Fruit fly (Drosophila melanogaster) whole organism, pupa: ENCODE measurements around the gene Osi18.

Experiments used
- CG10348 ChIP-seq: fragments of 200-800 bp; sonication (Bioruptor generic); IDR thresholded peaks from 2 replicates; pipeline ENCODE4 v1.3.6; 2022; ENCODE audit warnings: missing biosample characterization, missing genetic modification characterization
- CG12605 ChIP-seq: fragments of 200-800 bp; sonication (Bioruptor generic); IDR thresholded peaks from 2 replicates; pipeline ENCODE4 v1.3.6; 2022; ENCODE audit warnings: missing biosample characterization, missing genetic modification characterization
- CG17806 ChIP-seq: fragments of 200-800 bp; sonication (Bioruptor generic); optimal IDR thresholded peaks from 2 replicates; lab custom pipeline; 2018; ENCODE audit warnings: missing biosample characterization, mild to moderate bottlenecking, missing genetic modification characterization, moderate library complexity
- CG8159 ChIP-seq: fragments of 200-800 bp; sonication (Bioruptor generic); optimal IDR thresholded peaks from 3 replicates; lab custom pipeline; 2018; ENCODE audit warnings: missing biosample characterization, mild to moderate bottlenecking, missing genetic modification characterization, moderate library complexity
- D1 ChIP-seq: fragments of 200-800 bp; sonication (Bioruptor generic); optimal IDR thresholded peaks from 2 replicates; lab custom pipeline; 2018; ENCODE audit warnings: missing biosample characterization, mild to moderate bottlenecking, missing genetic modification characterization, moderate library complexity
- EcR ChIP-seq: fragments of 200-800 bp; sonication (Bioruptor generic); optimal IDR thresholded peaks from 3 replicates; lab custom pipeline; 2019; ENCODE audit warnings: missing biosample characterization, missing genetic modification characterization, mild to moderate bottlenecking, moderate library complexity, missing genetic modification reagents
- Pif1A ChIP-seq: fragments of 200-800 bp; sonication (Bioruptor generic); optimal IDR thresholded peaks from 3 replicates; lab custom pipeline; 2016; ENCODE audit warnings: missing biosample characterization, missing genetic modification characterization
- fd96Ca ChIP-seq: fragments of 200-800 bp; sonication (Bioruptor generic); IDR thresholded peaks from 3 replicates; pipeline ENCODE4 v1.3.6; 2022; ENCODE audit warnings: missing biosample characterization, missing genetic modification characterization

DNA sequence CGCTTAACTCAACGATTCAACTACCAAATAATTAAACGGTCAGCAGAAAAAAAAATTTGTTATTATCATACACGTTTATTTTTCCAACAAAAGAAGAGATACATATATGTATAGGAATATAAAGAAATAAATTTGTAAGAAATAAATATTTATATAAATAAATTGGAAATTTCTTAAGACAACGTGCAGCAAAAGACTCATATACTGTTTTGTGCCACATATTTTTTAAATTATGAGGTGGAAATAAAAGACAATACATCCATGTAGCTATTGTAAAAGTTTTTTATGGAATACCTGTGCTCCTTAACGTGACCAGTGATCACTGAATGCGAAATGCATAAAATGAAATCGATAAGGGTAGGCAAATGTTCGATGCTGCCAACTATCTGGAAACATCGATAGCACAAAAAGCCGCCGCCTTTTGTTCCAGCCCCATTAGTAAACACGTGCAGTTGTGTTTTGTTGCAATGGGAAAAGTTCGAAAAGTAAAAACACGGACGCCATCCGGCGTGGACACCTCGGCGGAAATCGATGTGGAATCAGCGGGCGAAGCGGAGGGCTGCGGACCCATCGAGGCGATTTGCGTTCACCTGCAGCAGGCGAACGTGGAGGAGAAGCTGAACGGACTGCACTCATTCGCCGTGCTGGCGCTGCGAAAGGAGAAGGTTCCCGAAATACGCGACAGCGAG is 38.6 kb downstream of the Osi18 start, which contains the start of gene CG10286:
- TF ChIP-seq fd96Ca (GFP tag; lab: Robert Waterston, UW) (no peak), Pif1A (GFP tag; lab: Kevin White, UChicago) (no peak), D1 (no peak), EcR (no peak), CG17806 (tag; lab: Kevin White, UChicago) (peak; percentile 31), CG8159 (tag; lab: Kevin White, UChicago) (no peak), CG12605 (GFP tag; lab: Robert Waterston, UW) (no peak), CG10348 (GFP tag; lab: Robert Waterston, UW) (no peak)
